Fruit fly (Drosophila melanogaster) whole organism, embryonic: ENCODE results near the gene Rab9.

ENCODE experiments used
- Abd-B ChIP-seq: fragments of 200-800 bp; sonication (Bioruptor generic); optimal IDR thresholded peaks from 2 replicates; lab custom pipeline; 2018; ENCODE audit warnings: missing biosample characterization, mild to moderate bottlenecking, missing genetic modification characterization, moderate library complexity
- Aef1 ChIP-seq: fragments of 200-800 bp; sonication (Bioruptor generic); IDR thresholded peaks from 3 replicates; pipeline ENCODE4 v1.3.6; 2022; ENCODE audit warnings: missing biosample characterization, missing genetic modification characterization
- CG10543 ChIP-seq: fragments of 200-800 bp; sonication (Bioruptor generic); optimal IDR thresholded peaks from 3 replicates; lab custom pipeline; 2017; ENCODE audit warnings: missing biosample characterization, mild to moderate bottlenecking, missing genetic modification characterization, moderate library complexity
- CG10654 ChIP-seq: fragments of 200-800 bp; sonication (Bioruptor generic); optimal IDR thresholded peaks from 2 replicates; lab custom pipeline; 2016; ENCODE audit warnings: missing biosample characterization, missing genetic modification characterization
- CG10979 ChIP-seq: fragments of 200-800 bp; sonication (Bioruptor generic); optimal IDR thresholded peaks from 2 replicates; lab custom pipeline; 2018; ENCODE audit warnings: missing biosample characterization, mild to moderate bottlenecking, missing genetic modification characterization, moderate library complexity
- CG11456 ChIP-seq: fragments of 200-800 bp; sonication (Bioruptor generic); IDR thresholded peaks from 3 replicates; pipeline ENCODE4 v1.3.6; 2022; ENCODE audit warnings: missing biosample characterization, missing genetic modification characterization
- CG12391 ChIP-seq: fragments of 200-800 bp; sonication (Bioruptor generic); optimal IDR thresholded peaks from 3 replicates; lab custom pipeline; 2018; ENCODE audit warnings: missing biosample characterization, mild to moderate bottlenecking, missing genetic modification characterization, moderate library complexity
- CG12769 ChIP-seq: fragments of 200-800 bp; sonication (Bioruptor generic); optimal IDR thresholded peaks from 2 replicates; lab custom pipeline; 2019; ENCODE audit warnings: missing biosample characterization, mild to moderate bottlenecking, missing genetic modification characterization, moderate library complexity
- CG13287 ChIP-seq: fragments of 200-800 bp; sonication (Bioruptor generic); IDR thresholded peaks from 2 replicates; pipeline ENCODE4 v1.3.6; 2022; ENCODE audit warnings: missing biosample characterization, missing genetic modification characterization; ENCODE audit not compliant: partially characterized antibody
- CG14441 ChIP-seq: fragments of 200-800 bp; sonication (Bioruptor generic); IDR thresholded peaks from 2 replicates; pipeline ENCODE4 v1.3.6; 2022; ENCODE audit warnings: missing biosample characterization, missing genetic modification characterization
- CG17361 ChIP-seq: fragments of 200-800 bp; sonication (Bioruptor generic); IDR thresholded peaks from 3 replicates; pipeline ENCODE4 v1.3.6; 2022; ENCODE audit warnings: missing biosample characterization, missing genetic modification characterization
- CG18764 ChIP-seq: fragments of 200-800 bp; sonication (Bioruptor generic); optimal IDR thresholded peaks from 3 replicates; lab custom pipeline; 2016; ENCODE audit warnings: missing biosample characterization, missing genetic modification characterization
- CG2199 ChIP-seq: fragments of 200-800 bp; sonication (Bioruptor generic); IDR thresholded peaks from 3 replicates; pipeline ENCODE4 v1.3.6; 2022; ENCODE audit warnings: missing biosample characterization, missing genetic modification characterization
- CG6272 ChIP-seq: fragments of 200-800 bp; sonication (Bioruptor generic); IDR thresholded peaks from 2 replicates; pipeline ENCODE4 v1.3.6; 2022; ENCODE audit warnings: missing biosample characterization, missing genetic modification characterization
- CG6689 ChIP-seq: fragments of 200-800 bp; sonication (Bioruptor generic); IDR thresholded peaks from 2 replicates; pipeline ENCODE4 v1.3.6; 2022; ENCODE audit warnings: missing biosample characterization, missing genetic modification characterization
- CG9817 ChIP-seq: fragments of 200-800 bp; sonication (Bioruptor generic); optimal IDR thresholded peaks from 2 replicates; lab custom pipeline; 2018; ENCODE audit warnings: missing biosample characterization, mild to moderate bottlenecking, missing genetic modification characterization, moderate library complexity
- CkIIα-i1 ChIP-seq: fragments of 200-800 bp; sonication (Bioruptor generic); IDR thresholded peaks from 2 replicates; pipeline ENCODE4 v1.3.6; 2022; ENCODE audit warnings: missing biosample characterization, missing genetic modification characterization
- Deaf1 ChIP-seq: fragments of 200-800 bp; optimal IDR thresholded peaks from 3 replicates; lab custom pipeline; 2019; ENCODE audit warnings: missing biosample characterization, mild to moderate bottlenecking, missing genetic modification characterization, moderate library complexity
- Dref ChIP-seq: fragments of 200-800 bp; sonication (Bioruptor generic); IDR thresholded peaks from 2 replicates; pipeline ENCODE4 v1.3.6; 2022; ENCODE audit warnings: missing biosample characterization, missing genetic modification characterization
- Ets65A ChIP-seq: fragments of 200-800 bp; sonication (Bioruptor generic); peaks from one replicate; lab custom pipeline; 2016; ENCODE audit warnings: missing biosample characterization, missing genetic modification characterization
- Fer2 ChIP-seq: fragments of 200-800 bp; sonication (Bioruptor generic); optimal IDR thresholded peaks from 2 replicates; lab custom pipeline; 2018; ENCODE audit warnings: missing biosample characterization, mild to moderate bottlenecking, missing genetic modification characterization, moderate library complexity
- GATAe ChIP-seq: fragments of 200-800 bp; sonication (Bioruptor generic); conservative IDR thresholded peaks from 2 replicates; pipeline ENCODE4 v1.3.6; 2022; ENCODE audit warnings: missing biosample characterization, missing genetic modification characterization
- Gug ChIP-seq: fragments of 200-800 bp; sonication (Bioruptor generic); IDR thresholded peaks from 4 replicates; pipeline ENCODE4 v1.3.6; 2022; ENCODE audit warnings: missing biosample characterization, missing genetic modification characterization
- H15 ChIP-seq: fragments of 200-800 bp; sonication (Bioruptor generic); IDR thresholded peaks from 3 replicates; pipeline ENCODE4 v1.3.6; 2022; ENCODE audit warnings: missing biosample characterization, missing genetic modification characterization
- HmgD ChIP-seq: fragments of 200-800 bp; sonication (Bioruptor generic); optimal IDR thresholded peaks from 3 replicates; lab custom pipeline; 2016; ENCODE audit warnings: missing biosample characterization, missing genetic modification characterization
- Lim3 ChIP-seq: fragments of 200-800 bp; sonication (Bioruptor generic); IDR thresholded peaks from 2 replicates; pipeline ENCODE4 v1.3.6; 2022; ENCODE audit warnings: missing biosample characterization, missing genetic modification characterization
- MESR4 ChIP-seq: fragments of 200-800 bp; sonication (Bioruptor generic); optimal IDR thresholded peaks from 2 replicates; lab custom pipeline; 2018; ENCODE audit warnings: missing biosample characterization, mild to moderate bottlenecking, missing genetic modification characterization, moderate library complexity
- MTF-1 ChIP-seq: fragments of 200-800 bp; sonication (Bioruptor generic); optimal IDR thresholded peaks from 2 replicates; lab custom pipeline; 2018; ENCODE audit warnings: missing biosample characterization, mild to moderate bottlenecking, missing genetic modification characterization, borderline replicate concordance
- Meics ChIP-seq: fragments of 200-800 bp; sonication (Bioruptor generic); optimal IDR thresholded peaks from 2 replicates; lab custom pipeline; 2017; ENCODE audit warnings: missing biosample characterization, mild to moderate bottlenecking, missing genetic modification characterization
- Ptx1 ChIP-seq: fragments of 200-800 bp; sonication (Bioruptor generic); IDR thresholded peaks from 2 replicates; pipeline ENCODE4 v1.3.6; 2022; ENCODE audit warnings: missing biosample characterization, missing genetic modification characterization
- Rfx ChIP-seq: fragments of 200-800 bp; sonication (Bioruptor generic); IDR thresholded peaks from 2 replicates; pipeline ENCODE4 v1.3.6; 2022; ENCODE audit warnings: missing biosample characterization, missing genetic modification characterization
- Sox100B ChIP-seq: fragments of 200-800 bp; sonication (Bioruptor generic); optimal IDR thresholded peaks from 3 replicates; lab custom pipeline; 2018; ENCODE audit warnings: missing biosample characterization, mild to moderate bottlenecking, missing genetic modification characterization
- Taf1 ChIP-seq: fragments of 200-800 bp; sonication (Bioruptor generic); IDR thresholded peaks from 2 replicates; pipeline ENCODE4 v1.3.6; 2022; ENCODE audit warnings: missing biosample characterization, missing genetic modification characterization
- Trl ChIP-seq, 3 experiments: fragments of >200 bp in 2 of 3; fragments of 200-800 bp in 1 of 3; sonication (Bioruptor generic) in 1 of 3; optimal IDR thresholded peaks; 2 replicates in 1 of 3; 3 replicates in 2 of 3; lab custom pipeline; 2016 to 2017; ENCODE audit warnings: missing biosample characterization in 1 of 3, missing genetic modification characterization in 1 of 3
- abd-A ChIP-seq: fragments of 200-800 bp; sonication (Bioruptor generic); optimal IDR thresholded peaks from 3 replicates; lab custom pipeline; 2019; ENCODE audit warnings: missing biosample characterization, mild to moderate bottlenecking, missing genetic modification characterization, moderate library complexity
- bcd ChIP-seq: fragments of 200-800 bp; sonication (Bioruptor generic); optimal IDR thresholded peaks from 2 replicates; lab custom pipeline; 2017; ENCODE audit warnings: missing biosample characterization, mild to moderate bottlenecking, missing genetic modification characterization
- cg ChIP-seq: fragments of 200-800 bp; sonication (Bioruptor generic); optimal IDR thresholded peaks from 3 replicates; lab custom pipeline; 2019; ENCODE audit warnings: missing biosample characterization, mild to moderate bottlenecking, missing genetic modification characterization, moderate library complexity
- chinmo ChIP-seq: fragments of 200-800 bp; sonication (Bioruptor generic); IDR thresholded peaks from 4 replicates; pipeline ENCODE4 v1.3.6; 2022; ENCODE audit warnings: missing biosample characterization, missing genetic modification characterization; ENCODE audit not compliant: partially characterized antibody
- crol ChIP-seq: fragments of 200-800 bp; sonication (Bioruptor generic); IDR thresholded peaks from 2 replicates; pipeline ENCODE4 v1.3.6; 2022; ENCODE audit warnings: missing biosample characterization, missing genetic modification characterization
- emc ChIP-seq: fragments of 200-800 bp; sonication (Bioruptor generic); optimal IDR thresholded peaks from 2 replicates; lab custom pipeline; 2016; ENCODE audit warnings: missing biosample characterization, missing genetic modification characterization
- gsb ChIP-seq: fragments of 200-800 bp; sonication (Bioruptor generic); IDR thresholded peaks from 2 replicates; pipeline ENCODE4 v1.3.6; 2022; ENCODE audit warnings: missing biosample characterization, missing genetic modification characterization
- ham ChIP-seq: fragments of 200-800 bp; sonication (Bioruptor generic); IDR thresholded peaks from 2 replicates; pipeline ENCODE4 v1.3.6; 2022; ENCODE audit warnings: missing biosample characterization, missing genetic modification characterization
- ind ChIP-seq: fragments of 200-800 bp; sonication (Bioruptor generic); optimal IDR thresholded peaks from 3 replicates; lab custom pipeline; 2016; ENCODE audit warnings: missing biosample characterization, missing genetic modification characterization
- prd ChIP-seq, 3 experiments: fragments of >200 bp in 2 of 3; fragments of 200-800 bp in 1 of 3; sonication (Bioruptor generic) in 1 of 3; optimal IDR thresholded peaks in 2 of 3; IDR thresholded peaks in 1 of 3; 2 replicates in 2 of 3; 3 replicates in 1 of 3; pipeline versions ENCODE4 v1.3.6 to Lab custom; 2017 to 2022; ENCODE audit warnings: missing biosample characterization in 1 of 3, missing genetic modification characterization in 1 of 3
- row ChIP-seq: fragments of 200-800 bp; sonication (Bioruptor generic); IDR thresholded peaks from 3 replicates; pipeline ENCODE4 v1.3.6; 2022; ENCODE audit warnings: missing biosample characterization, missing genetic modification characterization
- scrt ChIP-seq: fragments of 200-800 bp; sonication (Bioruptor generic); optimal IDR thresholded peaks from 2 replicates; lab custom pipeline; 2018; ENCODE audit warnings: missing biosample characterization, mild to moderate bottlenecking, missing genetic modification characterization, moderate library complexity
- sd ChIP-seq: fragments of 200-800 bp; sonication (Bioruptor generic); optimal IDR thresholded peaks from 3 replicates; lab custom pipeline; 2018; ENCODE audit warnings: missing biosample characterization, mild to moderate bottlenecking, missing genetic modification characterization, moderate library complexity
- sr ChIP-seq: fragments of 200-800 bp; sonication (Bioruptor generic); IDR thresholded peaks from 3 replicates; pipeline ENCODE4 v1.3.6; 2022; ENCODE audit warnings: missing biosample characterization, missing genetic modification characterization
- zen ChIP-seq: fragments of 200-800 bp; sonication (Bioruptor generic); optimal IDR thresholded peaks from 3 replicates; lab custom pipeline; 2018; ENCODE audit warnings: missing biosample characterization, mild to moderate bottlenecking, missing genetic modification characterization, moderate library complexity

The Rab9 gene

dm6 chr2L:19404804-19405203 is 27.6 kb upstream of the Rab9 start:
- TF ChIP-seq ind (GFP tag; lab: Kevin White, UChicago) (no peak), Deaf1 (peak; percentile 68), GATAe (no peak), MTF-1 (GFP tag; lab: Kevin White, UChicago) (peak; percentile 93), CG2199 (GFP tag; lab: Robert Waterston, UW) (no peak), Trl (optimal IDR thresholded peaks at IDR 0.05; lab: Kevin White, UChicago) (no peak), Trl (GFP tag; optimal IDR thresholded peaks at IDR 0.05; lab: Kevin White, UChicago) (no peak), zen (tag; lab: Kevin White, UChicago) (no peak), sd (tag; lab: Kevin White, UChicago) (peak; percentile 35), CG12391 (tag; lab: Kevin White, UChicago) (no peak), Lim3 (no peak), crol (peak; percentile 42), CG10654 (no peak), cg (peak; percentile 4), CG12769 (tag; lab: Kevin White, UChicago) (peak; percentile 17), chinmo (GFP tag; lab: Robert Waterston, UW) (0 out of 4 replicates have a peak, but pooled peaks have one; percentile 29), bcd (no peak), sr (GFP tag; lab: Robert Waterston, UW) (peak; percentile 86), emc (no peak), Sox100B (GFP tag; lab: Kevin White, UChicago) (no peak), CG10979 (tag; lab: Kevin White, UChicago) (no peak), CG6272 (no peak), MESR4 (GFP tag; lab: Kevin White, UChicago) (no peak), Taf1 (GFP tag; lab: Robert Waterston, UW) (no peak), Fer2 (tag; lab: Kevin White, UChicago) (no peak), ham (GFP tag; lab: Robert Waterston, UW) (no peak), CG10543 (GFP tag; lab: Kevin White, UChicago) (peak; percentile 74), Dref (GFP tag; lab: Robert Waterston, UW) (no peak), abd-A (tag; lab: Kevin White, UChicago) (peak; percentile 4), HmgD (GFP tag; lab: Kevin White, UChicago) (no peak), CG13287 (GFP tag; lab: Robert Waterston, UW) (no peak), H15 (GFP tag; lab: Robert Waterston, UW) (no peak), Ets65A (GFP tag; lab: Kevin White, UChicago) (no peak), CG18764 (no peak), CkIIα-i1 (GFP tag; lab: Robert Waterston, UW) (no peak), CG9817 (tag; lab: Kevin White, UChicago) (no peak)
- TF ChIP-seq, all 482 proteins: peak for 10

dm6 chr2L:19405685-19406357 is 26.6 kb upstream of the Rab9 start:
- TF ChIP-seq Rfx (GFP tag; lab: Robert Waterston, UW) (0 out of 2 replicates have a peak, but pooled peaks have one; percentile 29), CG17361 (GFP tag; lab: Robert Waterston, UW) (peak; percentile 34; the same call in 1 of the 3 replicates), row (peak; percentile 39; the same call in 2 of the 3 replicates), CG12769 (tag; lab: Kevin White, UChicago) (peak; percentile 84), scrt (GFP tag; lab: Kevin White, UChicago) (no peak), Ptx1 (GFP tag; lab: Robert Waterston, UW) (peak; percentile 32; the same call in 1 of the 2 replicates), prd (optimal IDR thresholded peaks at IDR 0.05; lab: Kevin White, UChicago) (no peak), prd (GFP tag; IDR thresholded peaks at IDR 0.05; lab: Robert Waterston, UW) (peak; percentile 60), Abd-B (no peak), GATAe (no peak), Gug (GFP tag; lab: Robert Waterston, UW) (0 out of 4 replicates have a peak, but pooled peaks have one; percentile 3), Aef1 (0 out of 3 replicates have a peak, but pooled peaks have one; percentile 17), CG6689 (GFP tag; lab: Robert Waterston, UW) (peak; percentile 16; the same call in 1 of the 2 replicates), CG14441 (GFP tag; lab: Robert Waterston, UW) (peak; percentile 24; the same call in 1 of the 2 replicates), gsb (GFP tag; lab: Robert Waterston, UW) (no peak), chinmo (GFP tag; lab: Robert Waterston, UW) (0 out of 4 replicates have a peak, but pooled peaks have one; percentile 29), Meics (GFP tag; lab: Kevin White, UChicago) (peak; percentile 14), CG11456 (no peak)
